Worm (Caenorhabditis elegans): ENCODE measurements around the gene fem-1.
A peak's percentile ranks its signal among the peaks of the same experiment; 100 is the strongest.

Gene fem-1

DNA sequence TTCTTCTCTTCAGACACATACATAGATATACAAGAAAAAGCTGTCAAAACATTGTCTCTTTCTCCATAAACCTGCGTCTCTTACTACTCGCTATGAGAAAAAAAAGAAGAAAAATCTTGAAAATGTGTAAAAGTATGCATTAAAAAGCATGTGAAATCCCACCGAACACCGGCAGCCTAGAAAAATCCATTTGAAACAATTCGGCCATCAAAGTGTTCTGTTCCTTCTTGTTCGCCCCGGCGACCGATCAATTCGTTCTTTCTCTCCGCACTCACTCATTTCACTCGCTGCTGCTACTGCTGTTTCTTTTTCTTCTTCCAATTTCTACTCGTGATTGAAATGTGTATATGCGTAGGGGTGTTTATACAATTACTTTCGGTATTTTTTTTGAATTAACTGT, 11.1 kb upstream of the fem-1 start:
- TF ChIP-seq M03D4.4 (tag; optimal IDR thresholded peaks at IDR 0.05) (no peak), mab-5 (tag; optimal IDR thresholded peaks at IDR 0.05) (no peak), unc-39 (tag; optimal IDR thresholded peaks at IDR 0.05) (no peak), lin-13 (tag; optimal IDR thresholded peaks at IDR 0.05) (no peak), flh-1 (GFP tag; optimal IDR thresholded peaks at IDR 0.05) (no peak), elt-1 (tag; optimal IDR thresholded peaks at IDR 0.05; ENCODE audit: borderline replicate concordance, insufficient read depth) (no peak), nhr-237 (tag; optimal IDR thresholded peaks at IDR 0.05) (no peak), hlh-1 (tag; optimal IDR thresholded peaks at IDR 0.05) (no peak), ceh-39 (tag; optimal IDR thresholded peaks at IDR 0.05) (no peak), elt-3 (tag; optimal IDR thresholded peaks at IDR 0.05) (no peak), cnd-1 (tag; optimal IDR thresholded peaks at IDR 0.05) (no peak), mep-1 (tag; optimal IDR thresholded peaks at IDR 0.05) (peak; percentile 2), sptf-1 (tag; optimal IDR thresholded peaks at IDR 0.05) (peak; percentile 1), ceh-83 (GFP tag; optimal IDR thresholded peaks at IDR 0.05) (no peak), snpc-4 (tag; optimal IDR thresholded peaks at IDR 0.05) (no peak)

DNA sequence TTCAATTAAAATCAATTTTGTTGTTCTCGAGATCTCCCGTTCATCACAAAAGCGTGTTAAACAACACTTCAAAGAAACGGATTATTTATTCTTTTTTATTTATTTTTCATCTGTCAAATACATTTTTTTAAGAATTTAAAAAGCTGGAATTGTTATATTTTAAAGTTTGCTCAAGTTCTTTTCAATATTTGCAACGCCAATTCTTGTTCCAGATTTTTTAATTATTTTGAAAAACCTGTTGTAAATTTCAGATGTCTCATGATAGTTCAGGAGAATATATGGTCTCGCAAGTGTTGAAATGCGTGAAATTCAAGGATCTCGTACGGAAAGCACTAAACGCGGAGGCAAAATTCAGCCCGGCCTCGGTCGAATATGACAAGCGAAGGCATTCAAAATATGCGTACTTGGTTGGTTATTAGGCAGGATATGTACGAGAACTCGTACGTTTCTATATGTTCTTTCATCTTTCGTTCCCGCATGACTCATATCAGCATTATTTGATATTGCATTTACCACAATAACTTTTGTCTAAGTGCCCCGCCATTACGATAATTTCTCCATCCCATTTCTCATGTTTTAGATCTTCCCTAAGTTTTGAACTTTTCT, 7.0 kb upstream of the fem-1 start, which contains the start of gene cec-6:
Gene cec-6 (plus strand): TSS at position 252 of the 606 bp plus-strand sequence.
- TF ChIP-seq tbx-8 (GFP tag; optimal IDR thresholded peaks at IDR 0.05) (no peak), ceh-83 (GFP tag; optimal IDR thresholded peaks at IDR 0.05) (no peak), M03D4.4 (tag; optimal IDR thresholded peaks at IDR 0.05) (no peak), mls-2 (tag; optimal IDR thresholded peaks at IDR 0.05) (no peak), unc-39 (tag; optimal IDR thresholded peaks at IDR 0.05) (no peak), hlh-1 (tag; optimal IDR thresholded peaks at IDR 0.05) (no peak), elt-3 (tag; optimal IDR thresholded peaks at IDR 0.05) (no peak), nhr-2 (tag; optimal IDR thresholded peaks at IDR 0.05) (no peak), sptf-1 (tag; optimal IDR thresholded peaks at IDR 0.05) (no peak), ham-2 (GFP tag; optimal IDR thresholded peaks at IDR 0.05) (no peak), nhr-12 (tag; optimal IDR thresholded peaks at IDR 0.05) (no peak), lin-13 (tag; optimal IDR thresholded peaks at IDR 0.05) (no peak), nhr-76 (tag; optimal IDR thresholded peaks at IDR 0.05) (no peak), snpc-4 (tag; optimal IDR thresholded peaks at IDR 0.05) (no peak), ceh-43 (GFP tag; optimal IDR thresholded peaks at IDR 0.05) (no peak), elt-1 (tag; optimal IDR thresholded peaks at IDR 0.05; ENCODE audit: borderline replicate concordance, insufficient read depth) (no peak), blmp-1 (tag; optimal IDR thresholded peaks at IDR 0.05) (no peak), nhr-28 (tag; optimal IDR thresholded peaks at IDR 0.05) (no peak)

DNA sequence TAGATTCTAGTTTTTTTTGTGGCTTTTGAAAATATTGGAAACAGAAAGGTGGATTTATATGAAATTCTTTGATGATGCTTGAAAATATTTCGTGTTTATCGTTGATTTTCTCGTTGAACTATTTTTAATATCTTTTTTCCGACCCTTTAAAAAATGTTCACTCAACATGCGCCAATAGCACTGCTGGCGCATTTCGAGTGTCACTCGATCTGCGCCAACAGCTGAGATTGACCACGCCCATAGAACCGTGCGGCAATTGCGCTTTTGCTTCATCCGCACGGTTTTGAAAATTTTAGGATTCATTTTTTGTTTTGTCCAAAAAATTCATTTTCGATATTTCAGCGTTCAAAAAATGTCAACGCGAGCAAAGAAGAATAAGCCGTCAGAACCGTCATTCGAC, 3.5 kb upstream of the fem-1 start, which contains the start of gene tebp-2:
Gene tebp-2 (plus strand): TSS at position 343 of the 400 bp plus-strand sequence.
- TF ChIP-seq lin-13 (tag; optimal IDR thresholded peaks at IDR 0.05) (no peak), ceh-43 (GFP tag; optimal IDR thresholded peaks at IDR 0.05) (no peak), pha-4 (tag; optimal IDR thresholded peaks at IDR 0.05) (no peak), blmp-1 (tag; optimal IDR thresholded peaks at IDR 0.05) (no peak), sptf-1 (tag; optimal IDR thresholded peaks at IDR 0.05) (no peak), nhr-76 (tag; optimal IDR thresholded peaks at IDR 0.05) (no peak), drap-1 (GFP tag; optimal IDR thresholded peaks at IDR 0.05) (no peak), nhr-28 (tag; optimal IDR thresholded peaks at IDR 0.05) (no peak), flh-1 (GFP tag; optimal IDR thresholded peaks at IDR 0.05) (no peak), mab-5 (tag; optimal IDR thresholded peaks at IDR 0.05) (no peak), mls-2 (tag; optimal IDR thresholded peaks at IDR 0.05) (no peak), elt-3 (tag; optimal IDR thresholded peaks at IDR 0.05) (no peak), hlh-1 (tag; optimal IDR thresholded peaks at IDR 0.05) (no peak), ceh-39 (tag; optimal IDR thresholded peaks at IDR 0.05) (no peak), ham-2 (GFP tag; optimal IDR thresholded peaks at IDR 0.05) (no peak), ceh-83 (GFP tag; optimal IDR thresholded peaks at IDR 0.05) (no peak), snpc-4 (tag; optimal IDR thresholded peaks at IDR 0.05) (no peak), unc-120 (tag; optimal IDR thresholded peaks at IDR 0.05; ENCODE audit: poor library complexity, severe bottlenecking) (no peak), zip-8 (tag; optimal IDR thresholded peaks at IDR 0.05) (no peak), sem-2 (GFP tag; optimal IDR thresholded peaks at IDR 0.05) (no peak)

DNA sequence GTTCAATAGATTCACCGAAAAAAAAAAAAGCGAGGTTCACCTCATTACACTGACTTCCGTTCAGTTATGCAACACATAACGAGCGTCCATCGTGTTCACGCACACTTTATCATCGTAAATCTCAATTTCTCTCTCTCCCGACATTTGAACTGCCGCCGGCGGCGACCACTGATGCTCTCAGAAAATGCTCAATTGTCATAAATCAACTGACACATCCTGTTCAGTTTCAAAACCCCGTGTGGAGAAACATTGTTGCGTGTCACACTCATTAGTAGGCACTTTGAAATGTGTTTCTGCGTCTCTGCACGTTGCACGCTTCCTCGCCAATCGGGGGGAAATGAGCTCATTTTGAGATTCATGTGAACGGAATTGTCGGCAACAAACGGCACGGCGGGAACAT, 2.0 kb downstream of the fem-1 start:
- TF ChIP-seq snpc-4 (tag; optimal IDR thresholded peaks at IDR 0.05) (no peak), unc-39 (tag; optimal IDR thresholded peaks at IDR 0.05) (no peak), flh-1 (GFP tag; optimal IDR thresholded peaks at IDR 0.05) (no peak), unc-62 (GFP tag; optimal IDR thresholded peaks at IDR 0.05) (peak; percentile 95), zip-8 (tag; optimal IDR thresholded peaks at IDR 0.05) (no peak), mls-2 (tag; optimal IDR thresholded peaks at IDR 0.05) (peak; percentile 44), nhr-2 (tag; optimal IDR thresholded peaks at IDR 0.05) (no peak), unc-120 (tag; optimal IDR thresholded peaks at IDR 0.05; ENCODE audit: poor library complexity, severe bottlenecking) (peak; percentile 24), M03D4.4 (tag; optimal IDR thresholded peaks at IDR 0.05) (no peak), hlh-1 (tag; optimal IDR thresholded peaks at IDR 0.05) (peak; percentile 11), ces-1 (GFP tag; optimal IDR thresholded peaks at IDR 0.05) (peak; percentile 47), mab-5 (tag; optimal IDR thresholded peaks at IDR 0.05) (peak; percentile 78)
